Worm (Caenorhabditis elegans): ENCODE measurements around the gene mrg-1.

Gene mrg-1

ce11 chrIII:12874606-12875066 lies at the start of gene mrg-1, which contains the start of gene spcs-2:
TSS of gene mrg-1 (minus strand) at chrIII:12874656.
TSS of gene spcs-2 (plus strand) at chrIII:12875031.
- TF ChIP-seq snpc-4 (tag; optimal IDR thresholded peaks at IDR 0.05) (no peak), sptf-1 (tag; optimal IDR thresholded peaks at IDR 0.05) (peak; percentile 85), sem-2 (GFP tag; optimal IDR thresholded peaks at IDR 0.05) (no peak), lin-13 (tag; optimal IDR thresholded peaks at IDR 0.05) (peak; percentile 88), nhr-76 (tag; optimal IDR thresholded peaks at IDR 0.05) (no peak), elt-3 (tag; optimal IDR thresholded peaks at IDR 0.05) (no peak), elt-1 (tag; optimal IDR thresholded peaks at IDR 0.05; ENCODE audit: borderline replicate concordance, insufficient read depth) (no peak), mls-2 (tag; optimal IDR thresholded peaks at IDR 0.05) (peak; percentile 84), blmp-1 (tag; optimal IDR thresholded peaks at IDR 0.05) (peak; percentile 51), nhr-28 (tag; optimal IDR thresholded peaks at IDR 0.05) (peak; percentile 36), unc-39 (tag; optimal IDR thresholded peaks at IDR 0.05) (no peak), bed-3 (GFP tag; optimal IDR thresholded peaks at IDR 0.05) (peak; percentile 45), nhr-237 (tag; optimal IDR thresholded peaks at IDR 0.05) (peak; percentile 91), ztf-11 (tag; optimal IDR thresholded peaks at IDR 0.05) (peak; percentile 24), drap-1 (GFP tag; optimal IDR thresholded peaks at IDR 0.05) (peak; percentile 54), ceh-39 (tag; optimal IDR thresholded peaks at IDR 0.05) (peak; percentile 85), zip-8 (tag; optimal IDR thresholded peaks at IDR 0.05) (no peak), nhr-12 (tag; optimal IDR thresholded peaks at IDR 0.05) (peak; percentile 36), unc-120 (tag; optimal IDR thresholded peaks at IDR 0.05; ENCODE audit: poor library complexity, severe bottlenecking) (peak; percentile 95), tbx-8 (GFP tag; optimal IDR thresholded peaks at IDR 0.05) (peak; percentile 36), lin-32 (GFP tag; optimal IDR thresholded peaks at IDR 0.05) (no peak), M03D4.4 (tag; optimal IDR thresholded peaks at IDR 0.05) (peak; percentile 85), nhr-2 (tag; optimal IDR thresholded peaks at IDR 0.05) (no peak), ham-2 (GFP tag; optimal IDR thresholded peaks at IDR 0.05) (peak; percentile 79), ces-1 (GFP tag; optimal IDR thresholded peaks at IDR 0.05) (peak; percentile 84), unc-62 (GFP tag; optimal IDR thresholded peaks at IDR 0.05) (no peak), ceh-43 (GFP tag; optimal IDR thresholded peaks at IDR 0.05) (peak; percentile 76), hlh-1 (tag; optimal IDR thresholded peaks at IDR 0.05) (peak; percentile 63), cnd-1 (tag; optimal IDR thresholded peaks at IDR 0.05) (peak; percentile 42), lsy-2 (tag; optimal IDR thresholded peaks at IDR 0.05) (peak; percentile 87), ceh-83 (GFP tag; optimal IDR thresholded peaks at IDR 0.05) (peak; percentile 66), pha-4 (tag; optimal IDR thresholded peaks at IDR 0.05) (peak; percentile 79), mab-5 (tag; optimal IDR thresholded peaks at IDR 0.05) (no peak), mep-1 (tag; optimal IDR thresholded peaks at IDR 0.05) (peak; percentile 96), flh-1 (GFP tag; optimal IDR thresholded peaks at IDR 0.05) (no peak)

DNA sequence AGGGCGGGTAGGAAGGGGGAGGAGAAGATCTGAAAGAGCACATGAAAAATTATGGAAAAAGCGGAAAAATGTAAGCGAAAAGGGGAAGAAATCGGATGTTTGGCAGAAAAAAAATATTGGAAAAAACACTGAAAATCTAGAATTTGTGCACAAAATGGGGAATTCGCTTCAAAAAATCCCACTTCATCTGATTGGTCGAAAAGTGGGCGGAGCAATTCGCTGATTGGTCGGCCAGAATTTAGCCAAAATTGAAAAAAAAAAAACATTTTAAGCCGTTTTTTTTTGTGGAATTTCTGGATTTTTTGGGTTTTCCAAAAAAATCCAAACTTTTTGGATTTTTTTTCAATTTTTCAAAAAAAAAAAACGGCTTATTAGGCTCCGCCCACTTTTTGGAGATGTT lies 46.4 kb upstream of the mrg-1 start:
- TF ChIP-seq blmp-1 (tag; optimal IDR thresholded peaks at IDR 0.05) = no peak
- no peak for TF ChIP-seq lsy-2 (tag; optimal IDR thresholded peaks at IDR 0.05)
- no peak for TF ChIP-seq ztf-11 (tag; optimal IDR thresholded peaks at IDR 0.05)
- no peak for TF ChIP-seq pha-4 (tag; optimal IDR thresholded peaks at IDR 0.05)
- no peak for TF ChIP-seq snpc-4 (tag; optimal IDR thresholded peaks at IDR 0.05)
- TF ChIP-seq mep-1 (tag; optimal IDR thresholded peaks at IDR 0.05) = no peak
- TF ChIP-seq ceh-43 (GFP tag; optimal IDR thresholded peaks at IDR 0.05) = no peak
- no peak for TF ChIP-seq nhr-237 (tag; optimal IDR thresholded peaks at IDR 0.05)
- TF ChIP-seq nhr-76 (tag; optimal IDR thresholded peaks at IDR 0.05) = no peak
- TF ChIP-seq zip-8 (tag; optimal IDR thresholded peaks at IDR 0.05) = no peak
- TF ChIP-seq hlh-1 (tag; optimal IDR thresholded peaks at IDR 0.05) = no peak
- TF ChIP-seq tbx-8 (GFP tag; optimal IDR thresholded peaks at IDR 0.05) = no peak
- no peak for TF ChIP-seq nhr-2 (tag; optimal IDR thresholded peaks at IDR 0.05)
- TF ChIP-seq mab-5 (tag; optimal IDR thresholded peaks at IDR 0.05) = no peak
- TF ChIP-seq bed-3 (GFP tag; optimal IDR thresholded peaks at IDR 0.05) = no peak

ce11 chrIII:12919882-12920281 lies 45.4 kb upstream of the mrg-1 start:
- TF ChIP-seq bed-3 (GFP tag; optimal IDR thresholded peaks at IDR 0.05) = no peak
- TF ChIP-seq pha-4 (tag; optimal IDR thresholded peaks at IDR 0.05) = peak; percentile 73

ce11 chrIII:12918575-12918974 lies 44.1 kb upstream of the mrg-1 start, which contains the start of gene Y37D8A.16:
TSS of gene Y37D8A.16 (minus strand) at chrIII:12918675.
- TF ChIP-seq lin-32 (GFP tag; optimal IDR thresholded peaks at IDR 0.05) = no peak
- no peak for TF ChIP-seq ham-2 (GFP tag; optimal IDR thresholded peaks at IDR 0.05)
- TF ChIP-seq sem-2 (GFP tag; optimal IDR thresholded peaks at IDR 0.05) = no peak
- no peak for TF ChIP-seq mls-2 (tag; optimal IDR thresholded peaks at IDR 0.05)
- TF ChIP-seq sptf-1 (tag; optimal IDR thresholded peaks at IDR 0.05) = no peak
- TF ChIP-seq nhr-2 (tag; optimal IDR thresholded peaks at IDR 0.05) = no peak
